Worm (Caenorhabditis elegans): ENCODE results near the gene pwp-1.

- TF ChIP-seq nhr-90 (tag; optimal IDR thresholded peaks at IDR 0.05) (no peak), ceh-27 (GFP tag; optimal IDR thresholded peaks at IDR 0.05) (no peak), B0019.2 (GFP tag; conservative IDR thresholded peaks at IDR 0.05) (no peak), ama-1 (optimal IDR thresholded peaks at IDR 0.05) (no peak), ama-1 (GFP tag; optimal IDR thresholded peaks at IDR 0.05) (no peak), B0336.3 (GFP tag; IDR thresholded peaks at IDR 0.05) (no peak), dpl-1 (GFP tag; optimal IDR thresholded peaks at IDR 0.05) (no peak), lag-1 (GFP tag; IDR thresholded peaks at IDR 0.05) (no peak), F33H1.4 (GFP tag; IDR thresholded peaks at IDR 0.05) (no peak), attf-6 (GFP tag; IDR thresholded peaks at IDR 0.05) (no peak), die-1 (tag; optimal IDR thresholded peaks at IDR 0.05) (no peak)
These were observed 26.8 kb downstream of the pwp-1 start, which contains the start of gene C48D1.9 for ce11 chrIV:13209566-13209965.

All from whole organism, young adult.